Worm (Caenorhabditis elegans) whole organism, midembryonic: ENCODE results near the gene ZK856.19.

ENCODE experiments used
- T22C8.4 ChIP-seq: fragments of 200-800 bp; sonication (Bioruptor generic); IDR thresholded peaks from 2 replicates; pipeline ENCODE4 v1.3.6; 2022; ENCODE audit warnings: missing genetic modification characterization, missing compliant biosample characterization
- cog-1 ChIP-seq: sonication (generic microtip); optimal IDR thresholded peaks from 2 replicates; lab custom pipeline; 2016; ENCODE audit warnings: missing genetic modification characterization, missing compliant biosample characterization
- flt-1 ChIP-seq: fragments of 200-800 bp; sonication (Bioruptor generic); IDR thresholded peaks from 2 replicates; pipeline ENCODE4 v1.3.6; 2022; ENCODE audit warnings: missing genetic modification characterization, missing compliant biosample characterization
- klf-2 ChIP-seq: fragments of 200-800 bp; sonication (Bioruptor generic); conservative IDR thresholded peaks from 2 replicates; pipeline ENCODE4 v1.3.6; 2022; ENCODE audit warnings: missing genetic modification reagents, missing genetic modification characterization, missing compliant biosample characterization
- med-1 ChIP-seq: sonication (generic microtip); optimal IDR thresholded peaks from 2 replicates; lab custom pipeline; 2017; ENCODE audit warnings: missing genetic modification characterization, mild to moderate bottlenecking, missing compliant biosample characterization, antibody characterized with exemption, missing genetic modification reagents; ENCODE audit not compliant: insufficient read depth
- ref-1 ChIP-seq: fragments of 200-800 bp; sonication (Bioruptor generic); conservative IDR thresholded peaks from 2 replicates; pipeline ENCODE4 v1.3.6; 2022; ENCODE audit warnings: missing genetic modification reagents, missing genetic modification characterization, missing compliant biosample characterization
- tab-1 ChIP-seq: fragments of 200-800 bp; sonication (Bioruptor generic); IDR thresholded peaks from 2 replicates; pipeline ENCODE4 v1.3.6; 2022; ENCODE audit warnings: missing genetic modification characterization, missing compliant biosample characterization
- ztf-23 ChIP-seq: fragments of 200-800 bp; sonication (Bioruptor generic); IDR thresholded peaks from 2 replicates; pipeline ENCODE4 v1.3.6; 2022; ENCODE audit warnings: missing genetic modification reagents, missing genetic modification characterization, missing compliant biosample characterization
- ztf-29 ChIP-seq: fragments of 200-800 bp; sonication (Bioruptor generic); IDR thresholded peaks from 2 replicates; pipeline ENCODE4 v1.3.6; 2022; ENCODE audit warnings: missing genetic modification reagents, missing genetic modification characterization, missing compliant biosample characterization

ZK856.19 gene

ce11 chrV:10244018-10244720, 39.5 kb upstream of the ZK856.19 start:
- TF ChIP-seq ref-1 (GFP tag; lab: Robert Waterston, UW) (no peak), flt-1 (GFP tag; lab: Robert Waterston, UW) (no peak), med-1 (GFP tag; lab: Kevin White, UChicago) (no peak)

- TF ChIP-seq tab-1 (GFP tag; lab: Robert Waterston, UW), result no peak
- TF ChIP-seq flt-1 (GFP tag; lab: Robert Waterston, UW), result no peak
- no peak for TF ChIP-seq cog-1 (tag; lab: Kevin White, UChicago)
- TF ChIP-seq med-1 (GFP tag; lab: Kevin White, UChicago), result no peak
- TF ChIP-seq ztf-23, result no peak
- no peak for TF ChIP-seq klf-2 (GFP tag; lab: Robert Waterston, UW)
- no peak for TF ChIP-seq ztf-29 (GFP tag; lab: Robert Waterston, UW)
- TF ChIP-seq ref-1 (GFP tag; lab: Robert Waterston, UW), result no peak
- no peak for TF ChIP-seq T22C8.4 (GFP tag; lab: Robert Waterston, UW)
Measured at ce11 chrV:10243105-10243504, 38.4 kb upstream of the ZK856.19 start, which contains the start of gene C12D8.9. C12D8.9 (minus strand) TSS chrV:10243205.

ce11 chrV:10241121-10241803, 36.5 kb upstream of the ZK856.19 start, which contains the start of the genes C12D8.21 and col-148:
C12D8.21 (minus strand) TSS chrV:10241188.
col-148 (plus strand) TSS chrV:10241753.
- no peak for TF ChIP-seq ztf-29 (GFP tag; lab: Robert Waterston, UW)
- TF ChIP-seq med-1 (GFP tag; lab: Kevin White, UChicago), result no peak
- no peak for TF ChIP-seq T22C8.4 (GFP tag; lab: Robert Waterston, UW)
- no peak for TF ChIP-seq klf-2 (GFP tag; lab: Robert Waterston, UW)
- TF ChIP-seq flt-1 (GFP tag; lab: Robert Waterston, UW), result no peak
- TF ChIP-seq tab-1 (GFP tag; lab: Robert Waterston, UW), result no peak
- no peak for TF ChIP-seq ztf-23
- no peak for TF ChIP-seq cog-1 (tag; lab: Kevin White, UChicago)
- no peak for TF ChIP-seq ref-1 (GFP tag; lab: Robert Waterston, UW)

ce11 chrV:10239861-10240260, 35.1 kb upstream of the ZK856.19 start, which contains the start of gene fipr-8:
fipr-8 (minus strand) TSS chrV:10239961.
- TF ChIP-seq flt-1 (GFP tag; lab: Robert Waterston, UW), result no peak
- TF ChIP-seq cog-1 (tag; lab: Kevin White, UChicago), result no peak
- TF ChIP-seq ref-1 (GFP tag; lab: Robert Waterston, UW), result no peak
- no peak for TF ChIP-seq ztf-29 (GFP tag; lab: Robert Waterston, UW)
- no peak for TF ChIP-seq ztf-23
- TF ChIP-seq T22C8.4 (GFP tag; lab: Robert Waterston, UW), result no peak
- TF ChIP-seq klf-2 (GFP tag; lab: Robert Waterston, UW), result no peak
- TF ChIP-seq med-1 (GFP tag; lab: Kevin White, UChicago), result no peak
- no peak for TF ChIP-seq tab-1 (GFP tag; lab: Robert Waterston, UW)

- TF ChIP-seq ztf-29 (GFP tag; lab: Robert Waterston, UW) (no peak), tab-1 (GFP tag; lab: Robert Waterston, UW) (0 out of 2 replicates have a peak, but pooled peaks have one; percentile 46), flt-1 (GFP tag; lab: Robert Waterston, UW) (no peak), med-1 (GFP tag; lab: Kevin White, UChicago) (no peak)
Measured at ce11 chrV:10238665-10239064, 34.0 kb upstream of the ZK856.19 start, which contains the start of gene fubl-1. fubl-1 (minus strand) TSS chrV:10238866.

ce11 chrV:10237959-10238444, 33.3 kb upstream of the ZK856.19 start:
- TF ChIP-seq cog-1 (tag; lab: Kevin White, UChicago) (no peak), ref-1 (GFP tag; lab: Robert Waterston, UW) (no peak), tab-1 (GFP tag; lab: Robert Waterston, UW) (no peak), T22C8.4 (GFP tag; lab: Robert Waterston, UW) (no peak), flt-1 (GFP tag; lab: Robert Waterston, UW) (no peak), med-1 (GFP tag; lab: Kevin White, UChicago) (no peak), ztf-23 (no peak), ztf-29 (GFP tag; lab: Robert Waterston, UW) (no peak)

- TF ChIP-seq ref-1 (GFP tag; lab: Robert Waterston, UW) (no peak), med-1 (GFP tag; lab: Kevin White, UChicago) (no peak), ztf-23 (no peak), T22C8.4 (GFP tag; lab: Robert Waterston, UW) (no peak), cog-1 (tag; lab: Kevin White, UChicago) (no peak), klf-2 (GFP tag; lab: Robert Waterston, UW) (no peak), ztf-29 (GFP tag; lab: Robert Waterston, UW) (no peak), tab-1 (GFP tag; lab: Robert Waterston, UW) (no peak), flt-1 (GFP tag; lab: Robert Waterston, UW) (no peak)
Measured at ce11 chrV:10237171-10237570, 32.5 kb upstream of the ZK856.19 start.

ce11 chrV:10233330-10233729, 28.6 kb upstream of the ZK856.19 start, which contains the start of gene str-182:
str-182 (minus strand) TSS chrV:10233430.
- TF ChIP-seq T22C8.4 (GFP tag; lab: Robert Waterston, UW) (no peak), med-1 (GFP tag; lab: Kevin White, UChicago) (no peak), klf-2 (GFP tag; lab: Robert Waterston, UW) (no peak), cog-1 (tag; lab: Kevin White, UChicago) (no peak), ztf-29 (GFP tag; lab: Robert Waterston, UW) (no peak), flt-1 (GFP tag; lab: Robert Waterston, UW) (no peak), ref-1 (GFP tag; lab: Robert Waterston, UW) (no peak), ztf-23 (no peak), tab-1 (GFP tag; lab: Robert Waterston, UW) (no peak)
